Worm (Caenorhabditis elegans) whole organism, L1 larva: ENCODE results near the gene ddx-19.

Source experiments
- C04F5.9 ChIP-seq: sonication (generic microtip); optimal IDR thresholded peaks from 2 replicates; lab custom pipeline; 2016; ENCODE audit warnings: missing genetic modification characterization, missing compliant biosample characterization
- C16A3.4 ChIP-seq: fragments of 150-350 bp; optimal IDR thresholded peaks from 2 replicates; lab custom pipeline; 2014; ENCODE audit warnings: missing biosample characterization, missing genetic modification characterization
- F16B12.6 ChIP-seq: fragments of 150-350 bp; optimal IDR thresholded peaks from 2 replicates; lab custom pipeline; 2014; ENCODE audit warnings: missing biosample characterization, missing genetic modification characterization
- aha-1 ChIP-seq: fragments of 150-350 bp; optimal IDR thresholded peaks from 2 replicates; lab custom pipeline; 2014; ENCODE audit warnings: missing biosample characterization, missing genetic modification characterization
- alr-1 ChIP-seq: fragments of 200-800 bp; sonication (Bioruptor generic); optimal IDR thresholded peaks from 2 replicates; lab custom pipeline; 2018; ENCODE audit warnings: borderline replicate concordance, mild to moderate bottlenecking, missing genetic modification characterization, missing compliant biosample characterization
- ceh-82 ChIP-seq, 3 experiments: fragments of 150-350 bp in 1 of 3; sonication (generic microtip) in 2 of 3; optimal IDR thresholded peaks; 2 replicates each; lab custom pipeline; 2014 to 2017; ENCODE audit warnings: missing biosample characterization in 3 of 3, missing genetic modification characterization in 3 of 3
- dpl-1 ChIP-seq, 3 experiments: fragments of 150-350 bp in 2 of 3; sonication (generic microtip) in 1 of 3; optimal IDR thresholded peaks; 2 replicates each; lab custom pipeline; 2014 to 2017; ENCODE audit warnings: missing biosample characterization in 3 of 3, missing genetic modification characterization in 3 of 3, missing genetic modification reagents in 3 of 3
- dsc-1 ChIP-seq: sonication (generic microtip); optimal IDR thresholded peaks from 2 replicates; lab custom pipeline; 2016; ENCODE audit warnings: mild to moderate bottlenecking, missing genetic modification characterization, missing compliant biosample characterization
- efl-1 ChIP-seq, 4 experiments: fragments of 150-350 bp; optimal IDR thresholded peaks in 3 of 4; peaks in 1 of 4; 1 replicate in 1 of 4; 2 replicates in 3 of 4; lab custom pipeline; 2014; ENCODE audit warnings: missing biosample characterization in 2 of 4, missing genetic modification characterization in 2 of 4, missing genetic modification reagents in 2 of 4
- ets-5 ChIP-seq: fragments of 200-800 bp; sonication (Bioruptor generic); IDR thresholded peaks from 2 replicates; pipeline ENCODE4 v1.3.6; 2022; ENCODE audit warnings: missing genetic modification characterization, missing compliant biosample characterization
- fkh-8 ChIP-seq: sonication (generic microtip); optimal IDR thresholded peaks from 2 replicates; lab custom pipeline; 2016; ENCODE audit warnings: mild to moderate bottlenecking, missing genetic modification characterization, missing compliant biosample characterization
- fos-1 ChIP-seq: fragments of 150-350 bp; optimal IDR thresholded peaks from 2 replicates; lab custom pipeline; 2014; ENCODE audit warnings: missing biosample characterization, missing genetic modification characterization
- grh-1 ChIP-seq: fragments of 200-800 bp; sonication (Bioruptor generic); IDR thresholded peaks from 2 replicates; pipeline ENCODE4 v1.3.6; 2022; ENCODE audit warnings: missing genetic modification reagents, missing genetic modification characterization, missing compliant biosample characterization
- lin-14 ChIP-seq: fragments of 200-800 bp; sonication (Bioruptor generic); optimal IDR thresholded peaks from 2 replicates; lab custom pipeline; 2018; ENCODE audit warnings: mild to moderate bottlenecking, missing genetic modification characterization, moderate library complexity, missing compliant biosample characterization
- lin-15B ChIP-seq: fragments of 150-350 bp; sonication (generic microtip); optimal IDR thresholded peaks from 3 replicates; lab custom pipeline; 2014; ENCODE audit warnings: missing biosample characterization, missing genetic modification characterization
- lin-35 ChIP-seq, 2 experiments: fragments of 150-350 bp; optimal IDR thresholded peaks; 2 replicates each; lab custom pipeline; 2014; ENCODE audit warnings: missing biosample characterization in 2 of 2, missing genetic modification characterization in 2 of 2, missing genetic modification reagents in 2 of 2
- lir-3 ChIP-seq: sonication (generic microtip); optimal IDR thresholded peaks from 2 replicates; lab custom pipeline; 2016; ENCODE audit warnings: mild to moderate bottlenecking, missing genetic modification characterization, moderate library complexity, missing compliant biosample characterization; ENCODE audit not compliant: poor library complexity
- lsy-2 ChIP-seq, 2 experiments: fragments of 150-350 bp; optimal IDR thresholded peaks; 2 replicates each; lab custom pipeline; 2014; ENCODE audit warnings: missing biosample characterization in 2 of 2, missing genetic modification characterization in 2 of 2
- mdl-1 ChIP-seq, 2 experiments: fragments of 150-350 bp; optimal IDR thresholded peaks; 2 replicates each; lab custom pipeline; 2014 to 2017; ENCODE audit warnings: missing biosample characterization in 2 of 2, missing genetic modification characterization in 2 of 2, inconsistent platforms in 1 of 2
- mef-2 ChIP-seq: fragments of 150-350 bp; optimal IDR thresholded peaks from 2 replicates; lab custom pipeline; 2014; ENCODE audit warnings: missing biosample characterization, missing genetic modification characterization
- mep-1 ChIP-seq: fragments of 150-350 bp; optimal IDR thresholded peaks from 2 replicates; lab custom pipeline; 2014; ENCODE audit warnings: missing biosample characterization, missing genetic modification characterization
- nhr-20 ChIP-seq: sonication (generic microtip); optimal IDR thresholded peaks from 2 replicates; lab custom pipeline; 2016; ENCODE audit warnings: mild to moderate bottlenecking, missing genetic modification characterization, missing compliant biosample characterization
- nhr-237 ChIP-seq: fragments of 150-350 bp; optimal IDR thresholded peaks from 2 replicates; lab custom pipeline; 2014; ENCODE audit warnings: missing biosample characterization, missing genetic modification characterization
- nhr-47 ChIP-seq: sonication (generic microtip); optimal IDR thresholded peaks from 2 replicates; lab custom pipeline; 2016; ENCODE audit warnings: mild to moderate bottlenecking, missing genetic modification characterization, moderate library complexity, missing compliant biosample characterization
- nhr-71 ChIP-seq: sonication (generic microtip); optimal IDR thresholded peaks from 2 replicates; lab custom pipeline; 2016; ENCODE audit warnings: mild to moderate bottlenecking, missing genetic modification characterization, moderate library complexity, missing compliant biosample characterization
- nhr-84 ChIP-seq: sonication (generic microtip); optimal IDR thresholded peaks from 2 replicates; lab custom pipeline; 2017; ENCODE audit warnings: missing biosample characterization, missing genetic modification characterization
- pax-3 ChIP-seq: fragments of 200-800 bp; sonication (Bioruptor generic); optimal IDR thresholded peaks from 2 replicates; lab custom pipeline; 2018; ENCODE audit warnings: mild to moderate bottlenecking, missing genetic modification characterization, moderate library complexity, missing compliant biosample characterization
- skn-1 ChIP-seq: fragments of 150-350 bp; optimal IDR thresholded peaks from 2 replicates; lab custom pipeline; 2014; ENCODE audit warnings: missing biosample characterization, missing genetic modification characterization
- snu-23 ChIP-seq: sonication (generic microtip); optimal IDR thresholded peaks from 2 replicates; lab custom pipeline; 2016; ENCODE audit warnings: missing genetic modification characterization, missing compliant biosample characterization
- swsn-7 ChIP-seq: sonication (generic microtip); optimal IDR thresholded peaks from 2 replicates; lab custom pipeline; 2016; ENCODE audit warnings: missing genetic modification characterization, missing compliant biosample characterization
- unc-130 ChIP-seq: fragments of 150-350 bp; optimal IDR thresholded peaks from 2 replicates; lab custom pipeline; 2017; ENCODE audit warnings: missing biosample characterization, missing genetic modification characterization, inconsistent platforms
- xbp-1 ChIP-seq: sonication (generic microtip); optimal IDR thresholded peaks from 2 replicates; lab custom pipeline; 2016; ENCODE audit warnings: missing genetic modification characterization, missing compliant biosample characterization

The ddx-19 gene

ce11 chrII:8927253-8927791, 42.6 kb downstream of the ddx-19 start, which contains the start of gene cct-2 (continued):
- TF ChIP-seq swsn-7 (tag; lab: Kevin White, UChicago) (peak; percentile 31), dsc-1 (tag; lab: Kevin White, UChicago) (peak; percentile 13)
- TF ChIP-seq, all 84 proteins: peak for 27

- TF ChIP-seq dsc-1 (tag; lab: Kevin White, UChicago) (peak; percentile 6), F16B12.6 (tag; lab: Kevin White, UChicago) (no peak), nhr-47 (tag; lab: Kevin White, UChicago) (no peak), grh-1 (GFP tag; lab: Robert Waterston, UW) (no peak), lsy-2 (tag; optimal IDR thresholded peaks at IDR 0.05; lab: Kevin White, UChicago) (no peak), lir-3 (tag; lab: Kevin White, UChicago) (no peak), mef-2 (tag; lab: Kevin White, UChicago) (no peak), efl-1 (optimal IDR thresholded peaks at IDR 0.05; lab: Kevin White, UChicago) (no peak), efl-1 (GFP tag; optimal IDR thresholded peaks at IDR 0.05 in 1 of 2; lab: Kevin White, UChicago) (peak in 1 of 2 experiments; percentile 78), pax-3 (tag; lab: Kevin White, UChicago) (no peak)
These were observed 45.1 kb downstream of the ddx-19 start, which contains the start of gene mrpl-50 for ce11 chrII:8929771-8930170. TSS of gene mrpl-50 (plus strand) at chrII:8929841.

- TF ChIP-seq fos-1 (tag; lab: Kevin White, UChicago) (no peak), swsn-7 (tag; lab: Kevin White, UChicago) (no peak), lin-14 (GFP tag; lab: Kevin White, UChicago) (no peak), lsy-2 (tag; optimal IDR thresholded peaks at IDR 0.05; lab: Kevin White, UChicago) (no peak), C16A3.4 (tag; lab: Kevin White, UChicago) (no peak), mep-1 (tag; lab: Kevin White, UChicago) (no peak), alr-1 (tag; lab: Kevin White, UChicago) (no peak), nhr-237 (tag; lab: Kevin White, UChicago) (no peak), nhr-84 (tag; lab: Kevin White, UChicago) (no peak), C04F5.9 (tag; lab: Kevin White, UChicago) (no peak)
These were observed 46.1 kb downstream of the ddx-19 start, which contains the start of gene enol-1 for ce11 chrII:8930763-8931162. TSS of gene enol-1 (plus strand) at chrII:8930997.

ce11 chrII:8931405-8932149, 46.9 kb downstream of the ddx-19 start:
- TF ChIP-seq lin-35 (GFP tag; optimal IDR thresholded peaks at IDR 0.05; lab: Kevin White, UChicago) (peak; percentile 29 to 31), dpl-1 (GFP tag; optimal IDR thresholded peaks at IDR 0.05; lab: Kevin White, UChicago) (peak in 1 of 3 experiments; percentile 13), aha-1 (no peak), ets-5 (GFP tag; lab: Robert Waterston, UW) (no peak), xbp-1 (tag; lab: Kevin White, UChicago) (peak; percentile 25), efl-1 (optimal IDR thresholded peaks at IDR 0.05; lab: Kevin White, UChicago) (no peak), efl-1 (GFP tag; optimal IDR thresholded peaks at IDR 0.05 in 1 of 2; lab: Kevin White, UChicago) (peak; percentile 3 to 6), mdl-1 (tag; optimal IDR thresholded peaks at IDR 0.05; lab: Kevin White, UChicago) (peak in 1 of 2 experiments; percentile 32), ceh-82 (tag; optimal IDR thresholded peaks at IDR 0.05; lab: Kevin White, UChicago) (peak in 1 of 3 experiments; percentile 19), dsc-1 (tag; lab: Kevin White, UChicago) (peak; percentile 4), nhr-20 (tag; lab: Kevin White, UChicago) (peak; percentile 25), skn-1 (no peak), unc-130 (tag; lab: Kevin White, UChicago) (peak; percentile 15), lin-14 (GFP tag; lab: Kevin White, UChicago) (peak; percentile 76), lin-15B (no peak), swsn-7 (tag; lab: Kevin White, UChicago) (peak; percentile 21), lsy-2 (tag; optimal IDR thresholded peaks at IDR 0.05; lab: Kevin White, UChicago) (peak in 1 of 2 experiments; percentile 27), snu-23 (peak; percentile 56), nhr-71 (peak; percentile 34), fkh-8 (tag; lab: Kevin White, UChicago) (no peak)
